Fruit fly (Drosophila melanogaster) whole organism: ENCODE measurements around the gene CG13907.
"Not testable (repeated sequence)": the region's sequence is repeated elsewhere in the genome, so short reads cannot be mapped to it uniquely, and the experiment has no call there.

Source experiments
- CG8478 ChIP-seq: fragments of >200 bp; optimal IDR thresholded peaks from 2 replicates; lab custom pipeline; 2018; ENCODE audit warnings: inconsistent platforms
- Dll ChIP-seq: fragments of >200 bp; optimal IDR thresholded peaks from 2 replicates; lab custom pipeline; 2017
- EcR ChIP-seq, 2 experiments: fragments of >200 bp; optimal IDR thresholded peaks; 2 replicates each; lab custom pipeline; 2017; ENCODE audit warnings: missing biosample characterization in 2 of 2, missing genetic modification characterization in 2 of 2, missing genetic modification reagents in 2 of 2
- pan ChIP-seq: fragments of >200 bp; optimal IDR thresholded peaks from 2 replicates; lab custom pipeline; 2017
- psq ChIP-seq: fragments of >200 bp; optimal IDR thresholded peaks from 2 replicates; lab custom pipeline; 2017
- usp ChIP-seq: fragments of >200 bp; optimal IDR thresholded peaks from 2 replicates; lab custom pipeline; 2017; ENCODE audit warnings: missing biosample characterization, missing genetic modification characterization, mixed read lengths

CG13907 gene

DNA sequence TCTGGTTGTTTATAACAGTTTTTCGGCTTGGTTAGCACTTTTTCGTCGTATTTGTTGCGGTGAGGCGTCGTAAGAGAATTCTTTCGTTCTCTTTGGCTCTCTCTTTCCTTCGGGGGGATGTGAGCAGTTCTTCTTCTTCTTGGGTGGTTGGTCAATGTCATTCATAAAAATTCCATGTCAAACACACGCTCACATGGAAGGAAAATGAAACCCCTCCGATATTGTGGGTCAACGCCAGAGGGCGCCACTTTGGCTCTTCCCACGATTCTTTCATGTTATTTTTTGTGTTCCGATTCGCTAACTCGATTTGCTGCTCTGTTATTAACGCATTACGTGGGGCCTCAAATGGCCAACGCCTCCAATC is 1.1 kb upstream of the CG13907 start:
- TF ChIP-seq Dll (lab: Kevin White, UChicago) = no peak
- no peak for TF ChIP-seq psq (lab: Kevin White, UChicago)
- no peak for TF ChIP-seq EcR (GFP tag; optimal IDR thresholded peaks at IDR 0.05; lab: Kevin White, UChicago)
- no peak for TF ChIP-seq CG8478 (lab: Kevin White, UChicago)
- no peak for TF ChIP-seq pan (lab: Kevin White, UChicago)
- no peak for TF ChIP-seq usp (GFP tag; lab: Kevin White, UChicago)

dm6 chr3L:882236-882891 is 551 bp upstream of the CG13907 start:
- TF ChIP-seq usp (GFP tag; lab: Kevin White, UChicago) = no peak
- TF ChIP-seq pan (lab: Kevin White, UChicago) = no peak
- no peak for TF ChIP-seq psq (lab: Kevin White, UChicago)
- no peak for TF ChIP-seq CG8478 (lab: Kevin White, UChicago)
- TF ChIP-seq Dll (lab: Kevin White, UChicago) = no peak
- no peak for TF ChIP-seq EcR (GFP tag; optimal IDR thresholded peaks at IDR 0.05; lab: Kevin White, UChicago)

dm6 chr3L:880851-881250 is 962 bp downstream of the CG13907 start:
- TF ChIP-seq Dll (lab: Kevin White, UChicago) = peak; percentile 51
- no peak for TF ChIP-seq pan (lab: Kevin White, UChicago)
- TF ChIP-seq CG8478 (lab: Kevin White, UChicago) = no peak

DNA sequence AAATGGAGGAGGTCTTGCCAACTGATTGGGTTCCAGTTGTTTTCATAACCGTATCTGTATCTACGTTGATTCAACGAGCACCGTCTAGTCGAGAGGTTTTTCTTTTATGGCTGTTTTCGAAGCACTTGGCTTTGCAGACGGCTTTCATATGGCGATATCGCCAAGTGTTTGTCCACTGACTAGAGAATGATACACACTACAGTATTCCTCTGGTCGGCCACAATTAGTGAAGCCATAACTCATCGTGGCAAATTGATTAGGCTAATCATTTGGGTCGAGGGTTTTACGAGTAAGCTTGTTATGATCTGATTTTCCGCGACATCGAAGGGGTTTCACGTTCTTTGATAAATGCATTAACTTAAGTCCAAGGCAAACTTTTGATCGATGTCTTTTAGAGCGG is 5.2 kb downstream of the CG13907 start:
- TF ChIP-seq Dll (lab: Kevin White, UChicago) = no peak
- TF ChIP-seq usp (GFP tag; lab: Kevin White, UChicago) = no peak
- TF ChIP-seq psq (lab: Kevin White, UChicago) = no peak
- TF ChIP-seq CG8478 (lab: Kevin White, UChicago) = no peak
- no peak for TF ChIP-seq pan (lab: Kevin White, UChicago)
- TF ChIP-seq EcR (GFP tag; optimal IDR thresholded peaks at IDR 0.05; lab: Kevin White, UChicago) = no peak

- no peak for TF ChIP-seq EcR (GFP tag; optimal IDR thresholded peaks at IDR 0.05; lab: Kevin White, UChicago)
- TF ChIP-seq CG8478 (lab: Kevin White, UChicago) = no peak
- no peak for TF ChIP-seq usp (GFP tag; lab: Kevin White, UChicago)
- TF ChIP-seq pan (lab: Kevin White, UChicago) = no peak
- TF ChIP-seq Dll (lab: Kevin White, UChicago) = no peak
- TF ChIP-seq psq (lab: Kevin White, UChicago) = no peak
Observed at dm6 chr3L:876087-876486, 5.7 kb downstream of the CG13907 start.

DNA sequence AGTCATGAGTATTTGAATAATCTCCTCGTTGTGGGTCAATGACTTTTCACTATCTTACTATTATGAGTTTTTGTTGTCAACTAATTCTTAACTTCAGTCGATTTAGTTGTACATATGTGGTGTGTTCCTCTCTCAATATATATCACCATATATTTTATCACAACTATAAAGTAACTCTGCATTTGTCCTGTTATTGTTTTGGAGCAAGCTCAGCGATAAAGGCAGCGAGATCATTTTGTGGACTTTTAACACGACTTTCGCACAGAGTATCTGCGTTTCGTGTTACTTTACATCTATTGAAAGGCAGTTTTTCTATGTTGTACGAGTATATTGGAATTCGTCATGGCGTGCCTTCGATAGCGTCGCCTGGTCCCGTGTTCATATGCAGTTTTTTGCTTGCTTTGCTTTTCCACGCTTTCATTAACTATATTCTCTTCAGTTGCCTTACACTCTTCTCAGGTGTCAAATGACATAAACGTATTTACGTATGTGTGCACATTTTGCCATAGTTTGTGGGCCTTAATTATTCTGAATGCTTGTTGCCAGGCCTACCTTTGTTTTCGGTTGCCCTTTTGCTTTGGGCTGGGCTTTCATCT is 6.3 kb downstream of the CG13907 start:
- no peak for TF ChIP-seq CG8478 (lab: Kevin White, UChicago)
- no peak for TF ChIP-seq pan (lab: Kevin White, UChicago)
- TF ChIP-seq EcR (GFP tag; optimal IDR thresholded peaks at IDR 0.05; lab: Kevin White, UChicago) = no peak
- TF ChIP-seq usp (GFP tag; lab: Kevin White, UChicago) = no peak
- TF ChIP-seq psq (lab: Kevin White, UChicago) = no peak
- TF ChIP-seq Dll (lab: Kevin White, UChicago) = no peak

dm6 chr3L:872389-872972 is 9.3 kb downstream of the CG13907 start:
- TF ChIP-seq CG8478 (lab: Kevin White, UChicago) (no peak), pan (lab: Kevin White, UChicago) (no peak), EcR (GFP tag; optimal IDR thresholded peaks at IDR 0.05; lab: Kevin White, UChicago) (no peak), usp (GFP tag; lab: Kevin White, UChicago) (no peak), Dll (lab: Kevin White, UChicago) (no peak), psq (lab: Kevin White, UChicago) (no peak)

DNA sequence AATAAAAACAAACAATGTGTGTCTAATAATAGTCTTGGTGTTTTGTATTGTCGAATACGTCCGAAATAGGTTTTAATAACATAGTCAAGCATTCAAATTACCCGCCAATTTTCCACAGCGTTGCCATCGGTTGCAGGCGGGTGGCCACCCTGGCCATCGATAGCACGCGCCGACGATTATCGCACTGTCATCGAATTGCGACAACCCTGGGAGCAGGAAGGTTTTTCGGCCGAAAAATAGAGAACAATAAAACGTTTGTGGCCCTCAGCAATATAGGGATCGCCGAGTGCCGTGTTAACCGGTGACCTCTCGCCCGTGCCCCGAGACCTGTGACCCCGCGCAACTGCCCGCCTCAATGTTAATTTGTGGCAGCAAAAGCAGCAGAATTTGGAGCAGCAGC is 10.1 kb downstream of the CG13907 start, which contains the start of gene Usp10:
Gene Usp10, plus strand, starts transcription at position 187 of the 400 bp plus-strand sequence.
- TF ChIP-seq psq (lab: Kevin White, UChicago) (no peak), EcR (GFP tag; optimal IDR thresholded peaks at IDR 0.05; lab: Kevin White, UChicago) (no peak), usp (GFP tag; lab: Kevin White, UChicago) (no peak), Dll (lab: Kevin White, UChicago) (no peak), pan (lab: Kevin White, UChicago) (no peak), CG8478 (lab: Kevin White, UChicago) (no peak)

DNA sequence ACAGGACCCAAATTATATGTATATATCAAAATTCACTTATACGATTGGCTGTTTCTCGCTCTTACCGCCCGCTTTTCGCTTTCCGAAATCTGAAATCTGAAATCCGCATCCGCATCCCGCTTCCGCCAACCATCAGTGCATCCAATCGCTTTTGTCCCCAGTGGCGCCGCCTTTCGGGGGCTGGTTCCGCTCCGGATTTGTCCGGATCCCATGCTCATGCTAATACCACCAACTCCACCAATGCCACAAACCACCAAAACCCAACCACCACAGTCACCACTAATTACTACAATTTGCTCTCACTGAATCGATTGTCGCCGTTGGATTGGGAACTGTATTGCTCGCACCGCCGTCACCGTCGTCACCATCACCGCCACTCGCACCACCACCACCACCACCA is 13.0 kb downstream of the CG13907 start:
- no peak for TF ChIP-seq EcR (GFP tag; optimal IDR thresholded peaks at IDR 0.05; lab: Kevin White, UChicago)
- TF ChIP-seq pan (lab: Kevin White, UChicago) = no peak
- TF ChIP-seq Dll (lab: Kevin White, UChicago) = no peak
- no peak for TF ChIP-seq usp (GFP tag; lab: Kevin White, UChicago)
- TF ChIP-seq psq (lab: Kevin White, UChicago) = no peak
- TF ChIP-seq CG8478 (lab: Kevin White, UChicago) = no peak

dm6 chr3L:865096-865495 is 16.7 kb downstream of the CG13907 start, which contains the start of gene CG12502:
CG12502 (plus strand) TSS chr3L:865396.
- not testable (repeated sequence) for TF ChIP-seq CG8478 (lab: Kevin White, UChicago); Dll (lab: Kevin White, UChicago); usp (GFP tag; lab: Kevin White, UChicago)
